Worm (Caenorhabditis elegans) whole organism, late embryonic: ENCODE results near the gene R160.13.

Experiments
- fkh-10 ChIP-seq: fragments of 150-350 bp; optimal IDR thresholded peaks from 2 replicates; lab custom pipeline; 2014; ENCODE audit warnings: missing biosample characterization, missing genetic modification reagents, missing genetic modification characterization
- nfya-1 ChIP-seq: sonication (generic microtip); optimal IDR thresholded peaks from 2 replicates; lab custom pipeline; 2017; ENCODE audit warnings: missing genetic modification characterization, mild to moderate bottlenecking, missing compliant biosample characterization, antibody characterized with exemption, moderate library complexity
- odd-2 ChIP-seq: sonication (generic microtip); optimal IDR thresholded peaks from 2 replicates; lab custom pipeline; 2017; ENCODE audit warnings: antibody characterized with exemption, mild to moderate bottlenecking, missing genetic modification characterization, missing compliant biosample characterization
- pha-4 ChIP-seq: fragments of 150-350 bp; optimal IDR thresholded peaks from 2 replicates; lab custom pipeline; 2018; ENCODE audit warnings: missing biosample characterization, missing genetic modification reagents, missing genetic modification characterization

DNA sequence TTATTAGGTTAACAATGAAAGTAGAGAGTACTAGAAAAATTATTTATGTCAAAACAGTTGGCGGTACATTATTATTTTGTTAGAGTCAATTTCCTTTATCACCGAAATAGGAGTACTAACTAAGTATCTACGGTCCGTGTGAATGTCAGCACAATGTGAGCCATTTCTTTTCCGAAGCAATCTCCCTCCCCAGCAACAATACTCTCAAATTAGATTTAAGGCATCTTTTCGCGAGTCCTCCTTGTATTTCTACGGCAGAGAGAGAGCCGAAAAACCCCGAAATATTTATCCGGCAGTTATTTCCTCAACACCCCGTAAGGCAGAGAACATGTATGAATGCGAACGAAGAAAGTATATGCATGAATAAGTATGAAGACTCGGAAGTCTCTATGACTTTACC is 44.0 kb upstream of the R160.13 start:
- TF ChIP-seq fkh-10 (no peak), pha-4 (no peak), nfya-1 (tag; lab: Kevin White, UChicago) (no peak), odd-2 (tag; lab: Kevin White, UChicago) (no peak)
